Worm (Caenorhabditis elegans) whole organism, young adult: ENCODE results near the gene aat-8.
A peak's percentile ranks its signal among the peaks of the same experiment; 100 is the strongest.

Source experiments
- B0261.1 ChIP-seq: sonication (generic microtip); optimal IDR thresholded peaks from 2 replicates; lab custom pipeline; 2016; ENCODE audit warnings: mild to moderate bottlenecking, missing genetic modification characterization, moderate library complexity, missing compliant biosample characterization
- C06A6.2 ChIP-seq: fragments of 200-800 bp; sonication (Bioruptor generic); conservative IDR thresholded peaks from 2 replicates; pipeline ENCODE4 v1.3.6; 2022; ENCODE audit warnings: missing genetic modification characterization, missing compliant biosample characterization
- F10E7.11 ChIP-seq: sonication (generic microtip); optimal IDR thresholded peaks from 2 replicates; lab custom pipeline; 2017; ENCODE audit warnings: mild to moderate bottlenecking, missing genetic modification characterization, moderate library complexity, missing compliant biosample characterization
- F23B12.7 ChIP-seq: sonication (generic microtip); optimal IDR thresholded peaks from 2 replicates; lab custom pipeline; 2017; ENCODE audit warnings: missing genetic modification characterization, mild to moderate bottlenecking, missing compliant biosample characterization, antibody characterized with exemption, moderate library complexity; ENCODE audit not compliant: insufficient read depth
- F52B5.7 ChIP-seq: sonication (generic microtip); optimal IDR thresholded peaks from 2 replicates; lab custom pipeline; 2016; ENCODE audit warnings: mild to moderate bottlenecking, missing genetic modification characterization, missing compliant biosample characterization
- F55B11.4 ChIP-seq: sonication (generic microtip); optimal IDR thresholded peaks from 2 replicates; lab custom pipeline; 2016; ENCODE audit warnings: missing compliant biosample characterization, missing genetic modification characterization, borderline replicate concordance; ENCODE audit not compliant: insufficient read depth
- K11D2.4 ChIP-seq: fragments of 200-800 bp; sonication (Bioruptor generic); IDR thresholded peaks from 2 replicates; pipeline ENCODE4 v1.3.6; 2022; ENCODE audit warnings: missing genetic modification reagents, missing genetic modification characterization, missing compliant biosample characterization
- K12H6.12 ChIP-seq: fragments of 200-800 bp; sonication (Bioruptor generic); optimal IDR thresholded peaks from 2 replicates; lab custom pipeline; 2018; ENCODE audit warnings: mild to moderate bottlenecking, missing genetic modification characterization, missing compliant biosample characterization
- T07F8.4 ChIP-seq: sonication (generic microtip); optimal IDR thresholded peaks from 2 replicates; lab custom pipeline; 2016; ENCODE audit warnings: mild to moderate bottlenecking, missing genetic modification characterization, moderate library complexity, missing compliant biosample characterization
- Y56A3A.18 ChIP-seq: fragments of 200-800 bp; sonication (Bioruptor generic); IDR thresholded peaks from 2 replicates; pipeline ENCODE4 v1.3.6; 2022; ENCODE audit warnings: missing genetic modification reagents, missing genetic modification characterization, missing compliant biosample characterization
- Y95B8A.8 ChIP-seq: fragments of 200-800 bp; sonication (Bioruptor generic); IDR thresholded peaks from 2 replicates; pipeline ENCODE4 v1.3.6; 2022; ENCODE audit warnings: missing genetic modification reagents, missing genetic modification characterization, missing compliant biosample characterization
- aptf-2 ChIP-seq: fragments of 200-800 bp; sonication (Bioruptor generic); conservative IDR thresholded peaks from 2 replicates; pipeline ENCODE4 v1.3.6; 2022; ENCODE audit warnings: missing genetic modification reagents, missing genetic modification characterization, missing compliant biosample characterization
- atf-7 ChIP-seq: sonication (generic microtip); optimal IDR thresholded peaks from 2 replicates; lab custom pipeline; 2017; ENCODE audit warnings: mild to moderate bottlenecking, missing genetic modification characterization, missing compliant biosample characterization
- athp-1 ChIP-seq: sonication (generic microtip); optimal IDR thresholded peaks from 2 replicates; lab custom pipeline; 2017; ENCODE audit warnings: mild to moderate bottlenecking, missing genetic modification characterization, missing compliant biosample characterization
- attf-5 ChIP-seq: fragments of 200-800 bp; sonication (Bioruptor generic); optimal IDR thresholded peaks from 2 replicates; lab custom pipeline; 2018; ENCODE audit warnings: mild to moderate bottlenecking, missing genetic modification characterization, missing compliant biosample characterization
- attf-6 ChIP-seq: fragments of 200-800 bp; sonication (Bioruptor generic); IDR thresholded peaks from 2 replicates; pipeline ENCODE4 v1.3.6; 2022; ENCODE audit warnings: missing genetic modification reagents, missing genetic modification characterization, missing compliant biosample characterization
- bed-1 ChIP-seq: fragments of 200-800 bp; sonication (Bioruptor generic); IDR thresholded peaks from 2 replicates; pipeline ENCODE4 v1.3.6; 2022; ENCODE audit warnings: missing genetic modification reagents, missing genetic modification characterization, missing compliant biosample characterization
- cebp-2 ChIP-seq: fragments of 200-800 bp; sonication (Bioruptor generic); IDR thresholded peaks from 2 replicates; pipeline ENCODE4 v1.3.6; 2022; ENCODE audit warnings: missing genetic modification characterization, missing compliant biosample characterization
- ceh-27 ChIP-seq: fragments of 200-800 bp; sonication (Bioruptor generic); optimal IDR thresholded peaks from 2 replicates; lab custom pipeline; 2018; ENCODE audit warnings: mild to moderate bottlenecking, missing genetic modification characterization, moderate library complexity, missing compliant biosample characterization
- ceh-58 ChIP-seq: fragments of 200-800 bp; sonication (Bioruptor generic); IDR thresholded peaks from 2 replicates; pipeline ENCODE4 v1.3.6; 2022; ENCODE audit warnings: missing genetic modification characterization, missing compliant biosample characterization
- chd-7 ChIP-seq: sonication (generic microtip); optimal IDR thresholded peaks from 2 replicates; lab custom pipeline; 2016; ENCODE audit warnings: mild to moderate bottlenecking, missing genetic modification characterization, moderate library complexity, missing compliant biosample characterization
- efl-1 ChIP-seq: fragments of 150-350 bp; optimal IDR thresholded peaks from 2 replicates; lab custom pipeline; 2014; ENCODE audit warnings: missing biosample characterization, missing genetic modification reagents, missing genetic modification characterization
- ets-4 ChIP-seq: fragments of 200-800 bp; sonication (Bioruptor generic); optimal IDR thresholded peaks from 2 replicates; lab custom pipeline; 2018; ENCODE audit warnings: mild to moderate bottlenecking, missing genetic modification characterization, missing compliant biosample characterization
- hlh-26 ChIP-seq: fragments of 200-800 bp; sonication (Bioruptor generic); conservative IDR thresholded peaks from 2 replicates; pipeline ENCODE4 v1.3.6; 2022; ENCODE audit warnings: missing genetic modification reagents, missing genetic modification characterization, missing compliant biosample characterization
- lag-1 ChIP-seq: fragments of 200-800 bp; sonication (Bioruptor generic); IDR thresholded peaks from 2 replicates; pipeline ENCODE4 v1.3.6; 2022; ENCODE audit warnings: missing genetic modification reagents, missing genetic modification characterization, missing compliant biosample characterization
- let-526 ChIP-seq: fragments of 200-800 bp; sonication (Bioruptor generic); IDR thresholded peaks from 2 replicates; pipeline ENCODE4 v1.3.6; 2022; ENCODE audit warnings: missing genetic modification reagents, missing genetic modification characterization, missing compliant biosample characterization
- let-607 ChIP-seq, 2 experiments: fragments of 200-800 bp in 1 of 2; sonication (Bioruptor generic) in 1 of 2; sonication (generic microtip) in 1 of 2; optimal IDR thresholded peaks; 2 replicates each; lab custom pipeline; 2016 to 2018; ENCODE audit warnings: mild to moderate bottlenecking in 2 of 2, missing compliant biosample characterization in 2 of 2, missing genetic modification characterization in 2 of 2, moderate library complexity in 2 of 2, missing genotype in 1 of 2
- lin-26 ChIP-seq: fragments of 200-800 bp; sonication (Bioruptor generic); IDR thresholded peaks from 2 replicates; pipeline ENCODE4 v1.3.6; 2022; ENCODE audit warnings: missing genetic modification reagents, missing genetic modification characterization, missing compliant biosample characterization
- lin-35 ChIP-seq, 3 experiments: fragments of 150-350 bp in 2 of 3; sonication (generic microtip) in 1 of 3; optimal IDR thresholded peaks; 2 replicates each; lab custom pipeline; 2014 to 2018; ENCODE audit warnings: missing biosample characterization in 3 of 3, missing genetic modification characterization in 3 of 3, missing genetic modification reagents in 3 of 3
- lin-54 ChIP-seq: fragments of 200-800 bp; sonication (Bioruptor generic); optimal IDR thresholded peaks from 2 replicates; lab custom pipeline; 2018; ENCODE audit warnings: mild to moderate bottlenecking, missing genetic modification characterization, missing compliant biosample characterization
- mcd-1 ChIP-seq: fragments of 200-800 bp; sonication (Bioruptor generic); IDR thresholded peaks from 2 replicates; pipeline ENCODE4 v1.3.6; 2022; ENCODE audit warnings: missing genetic modification reagents, missing genetic modification characterization, missing compliant biosample characterization
- nhr-27 ChIP-seq: fragments of 200-800 bp; sonication (Bioruptor generic); optimal IDR thresholded peaks from 2 replicates; lab custom pipeline; 2018; ENCODE audit warnings: mild to moderate bottlenecking, missing genetic modification characterization, moderate library complexity, missing compliant biosample characterization
- nhr-80 ChIP-seq: sonication (generic microtip); optimal IDR thresholded peaks from 2 replicates; lab custom pipeline; 2016; ENCODE audit warnings: missing genetic modification characterization, missing compliant biosample characterization
- nhr-90 ChIP-seq: sonication (generic microtip); optimal IDR thresholded peaks from 2 replicates; lab custom pipeline; 2016; ENCODE audit warnings: missing genotype, mild to moderate bottlenecking, missing genetic modification characterization, missing compliant biosample characterization
- pbrm-1 ChIP-seq: fragments of 200-800 bp; sonication (Bioruptor generic); IDR thresholded peaks from 2 replicates; pipeline ENCODE4 v1.3.6; 2022; ENCODE audit warnings: missing genetic modification reagents, missing genetic modification characterization, missing compliant biosample characterization
- rec-8 ChIP-seq, 2 experiments: sonication (generic microtip); optimal IDR thresholded peaks; 2 replicates each; lab custom pipeline; 2016; ENCODE audit warnings: mild to moderate bottlenecking in 2 of 2, missing genetic modification characterization in 2 of 2, missing genetic modification reagents in 2 of 2, missing genotype in 2 of 2, missing biosample characterization in 1 of 2, missing compliant biosample characterization in 1 of 2, moderate library complexity in 1 of 2
- rpc-1 ChIP-seq, 2 experiments: fragments of 150-350 bp in 1 of 2; sonication (generic microtip) in 1 of 2; optimal IDR thresholded peaks; 2 replicates each; lab custom pipeline; 2014 to 2018; ENCODE audit warnings: missing biosample characterization in 1 of 2, missing genetic modification characterization in 1 of 2, missing genetic modification reagents in 1 of 2, missing genotype in 1 of 2
- snpc-4 ChIP-seq, 5 experiments: fragments of 150-350 bp in 1 of 5; sonication (generic microtip) in 4 of 5; optimal IDR thresholded peaks; 2 replicates each; lab custom pipeline; 2014 to 2018; ENCODE audit warnings: missing genetic modification characterization in 5 of 5, missing biosample characterization in 3 of 5, antibody characterized with exemption in 2 of 5, mild to moderate bottlenecking in 2 of 5, missing compliant biosample characterization in 2 of 5, missing genotype in 2 of 5, moderate library complexity in 2 of 5, missing genetic modification reagents in 1 of 5
- tlf-1 ChIP-seq: fragments of 200-800 bp; sonication (Bioruptor generic); optimal IDR thresholded peaks from 2 replicates; lab custom pipeline; 2018; ENCODE audit warnings: mild to moderate bottlenecking, missing genetic modification characterization, missing compliant biosample characterization
- unc-130 ChIP-seq: sonication (generic microtip); optimal IDR thresholded peaks from 2 replicates; lab custom pipeline; 2016; ENCODE audit warnings: missing genetic modification reagents, missing genetic modification characterization, missing compliant biosample characterization
- unc-62 ChIP-seq: fragments of 150-350 bp; optimal IDR thresholded peaks from 2 replicates; lab custom pipeline; 2014; ENCODE audit warnings: missing biosample characterization, missing genetic modification reagents, missing genetic modification characterization
- ztf-18 ChIP-seq: sonication (generic microtip); optimal IDR thresholded peaks from 2 replicates; lab custom pipeline; 2016; ENCODE audit warnings: missing genotype, mild to moderate bottlenecking, missing genetic modification characterization, missing compliant biosample characterization
- ztf-22 ChIP-seq: fragments of 200-800 bp; sonication (Bioruptor generic); optimal IDR thresholded peaks from 2 replicates; lab custom pipeline; 2018; ENCODE audit warnings: mild to moderate bottlenecking, missing genetic modification characterization, moderate library complexity, missing compliant biosample characterization
- ztf-3 ChIP-seq: fragments of 200-800 bp; sonication (Bioruptor generic); optimal IDR thresholded peaks from 2 replicates; lab custom pipeline; 2018; ENCODE audit warnings: mild to moderate bottlenecking, missing genetic modification characterization, missing compliant biosample characterization

aat-8 gene

DNA sequence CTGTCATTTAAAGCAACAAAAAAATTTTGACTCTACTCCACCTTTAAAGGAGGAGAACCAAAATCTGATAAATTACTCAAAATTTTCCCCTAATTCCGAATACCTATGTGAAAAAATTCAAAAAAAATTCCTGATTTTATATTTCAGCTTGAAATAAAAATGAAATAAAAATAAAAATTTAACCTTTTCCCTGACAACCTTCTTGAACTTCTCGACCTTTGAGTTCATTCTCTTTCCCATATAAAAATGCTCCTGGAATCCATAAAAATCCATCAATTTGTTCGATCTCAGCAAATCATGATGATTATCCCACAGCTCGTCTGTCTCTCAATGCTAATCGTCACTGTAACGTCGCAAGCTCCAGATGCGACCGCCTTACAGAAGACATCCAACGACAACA lies 38.1 kb upstream of the aat-8 start, which contains the start of gene F56D6.6:
Gene F56D6.6, plus strand, starts transcription at position 301 of the 400 bp plus-strand sequence.
- TF ChIP-seq T07F8.4 (tag; lab: Kevin White, UChicago) (no peak), C06A6.2 (GFP tag; lab: Robert Waterston, UW) (no peak)

DNA sequence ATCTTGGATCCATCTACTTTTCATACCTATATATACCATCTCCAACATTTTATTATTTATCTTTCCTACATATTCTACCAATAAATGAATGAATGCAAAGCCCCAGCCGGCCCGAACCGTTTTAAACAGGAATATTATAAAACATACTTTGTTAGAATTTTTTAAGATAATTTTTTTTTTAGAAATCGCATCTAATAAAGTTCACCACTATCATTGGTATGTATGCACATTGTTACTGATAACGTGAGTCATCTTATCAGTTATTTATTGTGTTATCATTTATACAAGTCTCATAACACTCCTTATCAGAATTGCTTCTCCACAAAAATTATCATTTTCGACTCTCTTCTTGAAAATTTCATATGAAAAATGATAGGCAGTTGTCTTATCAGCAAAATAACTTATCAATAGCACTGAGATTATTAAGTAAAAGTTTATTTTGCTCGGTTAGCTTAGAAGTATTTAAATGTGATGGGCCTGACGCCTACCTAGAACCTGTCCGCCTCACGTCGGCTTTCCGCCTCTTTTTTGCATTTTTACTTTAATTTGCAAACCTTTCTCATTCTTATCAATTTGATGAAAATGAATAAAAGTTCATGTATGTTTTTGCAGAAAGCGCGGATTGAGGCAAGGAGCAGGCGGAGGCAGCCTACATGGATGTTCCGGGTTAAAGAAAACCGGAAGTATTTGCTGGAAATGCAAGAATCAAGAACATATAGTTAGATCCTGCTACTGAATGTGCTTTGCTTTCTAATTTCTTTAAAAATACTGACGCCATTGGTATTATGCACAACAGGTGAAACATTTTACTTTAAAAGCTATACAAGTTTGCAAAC lies 35.1 kb upstream of the aat-8 start, which contains the start of gene srz-62:
Gene srz-62, plus strand, starts transcription at position 786 of the 836 bp plus-strand sequence.
- no peak for TF ChIP-seq nhr-27 (tag; lab: Kevin White, UChicago)
- no peak for TF ChIP-seq ztf-18
- no peak for TF ChIP-seq nhr-90 (tag; lab: Kevin White, UChicago)
- no peak for TF ChIP-seq unc-130 (GFP tag; lab: Kevin White, UChicago)
- TF ChIP-seq ceh-58 = no peak
- peak; percentile 95 for TF ChIP-seq nhr-80 (tag; lab: Kevin White, UChicago)
- peak; percentile 89 for TF ChIP-seq ets-4
- TF ChIP-seq F23B12.7 = no peak
- TF ChIP-seq F52B5.7 (tag; lab: Kevin White, UChicago) = no peak
- TF ChIP-seq T07F8.4 (tag; lab: Kevin White, UChicago) = no peak
- no peak for TF ChIP-seq cebp-2 (GFP tag; lab: Robert Waterston, UW)
- no peak for TF ChIP-seq lin-35 (GFP tag; optimal IDR thresholded peaks at IDR 0.05; lab: Kevin White, UChicago)
- no peak for TF ChIP-seq F55B11.4
- TF ChIP-seq lin-54 = no peak
- TF ChIP-seq K11D2.4 (GFP tag; lab: Robert Waterston, UW) = no peak
- TF ChIP-seq rec-8 (tag; optimal IDR thresholded peaks at IDR 0.05; lab: Kevin White, UChicago) = no peak
- TF ChIP-seq snpc-4 (GFP tag; optimal IDR thresholded peaks at IDR 0.05; lab: Kevin White, UChicago) = no peak
- TF ChIP-seq snpc-4 (tag; optimal IDR thresholded peaks at IDR 0.05; lab: Kevin White, UChicago) = no peak
- TF ChIP-seq B0261.1 (tag; lab: Kevin White, UChicago) = no peak
- TF ChIP-seq K12H6.12 (tag; lab: Kevin White, UChicago) = no peak
- no peak for TF ChIP-seq aptf-2 (GFP tag; lab: Robert Waterston, UW)
- TF ChIP-seq ceh-27 (GFP tag; lab: Kevin White, UChicago) = no peak
- TF ChIP-seq ztf-22 (GFP tag; lab: Kevin White, UChicago) = peak; percentile 82
- TF ChIP-seq efl-1 (GFP tag; lab: Kevin White, UChicago) = no peak
- TF ChIP-seq let-607 (tag; optimal IDR thresholded peaks at IDR 0.05; lab: Kevin White, UChicago) = peak in 1 of 2 experiments; percentile 48
- no peak for TF ChIP-seq let-526 (GFP tag; lab: Robert Waterston, UW)
- TF ChIP-seq Y56A3A.18 (GFP tag; lab: Robert Waterston, UW) = peak; percentile 44; the same call in 1 of the 2 replicates
- no peak for TF ChIP-seq ztf-3 (GFP tag; lab: Kevin White, UChicago)
- TF ChIP-seq lag-1 = no peak
- TF ChIP-seq bed-1 = no peak
- TF ChIP-seq mcd-1 (GFP tag; lab: Robert Waterston, UW) = no peak
- no peak for TF ChIP-seq athp-1 (tag; lab: Kevin White, UChicago)
- TF ChIP-seq tlf-1 (GFP tag; lab: Kevin White, UChicago) = peak; percentile 50
- TF ChIP-seq attf-5 (GFP tag; lab: Kevin White, UChicago) = no peak
- no peak for TF ChIP-seq hlh-26 (GFP tag; lab: Robert Waterston, UW)
- no peak for TF ChIP-seq rpc-1 (optimal IDR thresholded peaks at IDR 0.05; lab: Kevin White, UChicago)
- TF ChIP-seq rpc-1 (tag; optimal IDR thresholded peaks at IDR 0.05; lab: Kevin White, UChicago) = no peak
- TF ChIP-seq attf-6 (GFP tag; lab: Robert Waterston, UW) = no peak
- peak; percentile 82 for TF ChIP-seq atf-7 (tag; lab: Kevin White, UChicago)
- TF ChIP-seq pbrm-1 (GFP tag; lab: Robert Waterston, UW) = no peak
- no peak for TF ChIP-seq lin-26 (GFP tag; lab: Robert Waterston, UW)
- TF ChIP-seq chd-7 (tag; lab: Kevin White, UChicago) = no peak
- no peak for TF ChIP-seq Y95B8A.8 (GFP tag; lab: Robert Waterston, UW)
- peak; percentile 88 for TF ChIP-seq unc-62 (GFP tag; lab: Kevin White, UChicago)
- TF ChIP-seq F10E7.11 (tag; lab: Kevin White, UChicago) = no peak
